Fruit fly (Drosophila melanogaster): ENCODE measurements around the gene CG9396.
A peak's percentile ranks its signal among the peaks of the same experiment; 100 is the strongest.

CG9396 gene

dm6 chr3R:9613124-9613523 lies 41.7 kb upstream of the CG9396 start (continued):
- TF ChIP-seq CG1832 (GFP tag; optimal IDR thresholded peaks at IDR 0.05) (no peak), B-H2 (GFP tag; optimal IDR thresholded peaks at IDR 0.05) (no peak), Antp (GFP tag; optimal IDR thresholded peaks at IDR 0.05) (peak; percentile 58), Hr78 (GFP tag; optimal IDR thresholded peaks at IDR 0.05) (no peak), CG8089 (GFP tag; optimal IDR thresholded peaks at IDR 0.05) (peak; percentile 36), CG12744 (GFP tag; optimal IDR thresholded peaks at IDR 0.05) (peak; percentile 12), HLH4C (GFP tag; IDR thresholded peaks at IDR 0.05; ENCODE audit: partially characterized antibody) (no peak), pros (GFP tag; optimal IDR thresholded peaks at IDR 0.05) (no peak), row (GFP tag; IDR thresholded peaks at IDR 0.05) (peak; percentile 64), Kr (GFP tag; optimal IDR thresholded peaks at IDR 0.05) (no peak), CG1602 (GFP tag; optimal IDR thresholded peaks at IDR 0.05) (peak; percentile 28), CG8765 (GFP tag; IDR thresholded peaks at IDR 0.05) (no peak), sqz (GFP tag; optimal IDR thresholded peaks at IDR 0.05) (no peak), CG10654 (GFP tag; optimal IDR thresholded peaks at IDR 0.05) (peak; percentile 43), slou (GFP tag; optimal IDR thresholded peaks at IDR 0.05) (no peak), Rx (GFP tag; IDR thresholded peaks at IDR 0.05) (no peak; the same call in 1 of the 2 replicates), Dref (GFP tag; IDR thresholded peaks at IDR 0.05) (no peak), CG7987 (GFP tag; optimal IDR thresholded peaks at IDR 0.05) (peak; percentile 20), bigmax (GFP tag; optimal IDR thresholded peaks at IDR 0.05) (no peak), Dll (GFP tag; IDR thresholded peaks at IDR 0.05; ENCODE audit: partially characterized antibody) (no peak), CG13624 (GFP tag; optimal IDR thresholded peaks at IDR 0.05) (peak; percentile 62), Elba2 (GFP tag; optimal IDR thresholded peaks at IDR 0.05) (no peak), Stat92E (GFP tag; optimal IDR thresholded peaks at IDR 0.05) (no peak), CHES-1-like (GFP tag; optimal IDR thresholded peaks at IDR 0.05) (peak; percentile 27), dimm (GFP tag; IDR thresholded peaks at IDR 0.05) (0 out of 2 replicates have a peak, but pooled peaks have one; percentile 13), Hand (GFP tag; optimal IDR thresholded peaks at IDR 0.05) (peak; percentile 47), corto (GFP tag; optimal IDR thresholded peaks at IDR 0.05) (peak; percentile 66), Nf-YB (GFP tag; optimal IDR thresholded peaks at IDR 0.05) (peak; percentile 9), CG11723 (GFP tag; optimal IDR thresholded peaks at IDR 0.05) (peak; percentile 13), Usf (GFP tag; optimal IDR thresholded peaks at IDR 0.05) (no peak), wdn (GFP tag; IDR thresholded peaks at IDR 0.05) (no peak), CG11456 (GFP tag; IDR thresholded peaks at IDR 0.05) (no peak; the same call in 2 of the 3 replicates), B-H1 (GFP tag; IDR thresholded peaks at IDR 0.05) (peak; percentile 52; the same call in 2 of the 3 replicates), CG18619 (GFP tag; optimal IDR thresholded peaks at IDR 0.05) (no peak), CG13775 (GFP tag; optimal IDR thresholded peaks at IDR 0.05) (peak; percentile 22), tx (GFP tag; optimal IDR thresholded peaks at IDR 0.05) (no peak), CG7372 (GFP tag; IDR thresholded peaks at IDR 0.05) (no peak), Deaf1 (tag; optimal IDR thresholded peaks at IDR 0.05) (peak; percentile 13), CG6272 (GFP tag; IDR thresholded peaks at IDR 0.05) (no peak), Lim3 (GFP tag; IDR thresholded peaks at IDR 0.05) (no peak), tin (GFP tag; optimal IDR thresholded peaks at IDR 0.05) (peak; percentile 44), CG12659 (GFP tag; optimal IDR thresholded peaks at IDR 0.05) (peak; percentile 10), phol (tag; optimal IDR thresholded peaks at IDR 0.05) (peak; percentile 59), klu (GFP tag; IDR thresholded peaks at IDR 0.05) (0 out of 2 replicates have a peak, but pooled peaks have one; percentile 33), HLHmδ (GFP tag; optimal IDR thresholded peaks at IDR 0.05) (no peak), CG15011 (GFP tag; optimal IDR thresholded peaks at IDR 0.05) (peak; percentile 16), kni (GFP tag; optimal IDR thresholded peaks at IDR 0.05) (no peak), D19B (GFP tag; optimal IDR thresholded peaks at IDR 0.05) (peak; percentile 32), jigr1 (GFP tag; IDR thresholded peaks at IDR 0.05) (no peak), mirr (GFP tag; optimal IDR thresholded peaks at IDR 0.05) (no peak)

Data from whole organism, embryonic.